Worm (Caenorhabditis elegans): ENCODE measurements around the gene asps-1.

- TF ChIP-seq ceh-14 (tag; optimal IDR thresholded peaks at IDR 0.05), result no peak
- TF ChIP-seq eyg-1 (tag; optimal IDR thresholded peaks at IDR 0.05), result no peak
- TF ChIP-seq hlh-30 (tag; optimal IDR thresholded peaks at IDR 0.05; ENCODE audit: insufficient read depth), result no peak
- no peak for TF ChIP-seq ahr-1 (tag; optimal IDR thresholded peaks at IDR 0.05)
- TF ChIP-seq F13H6.1 (tag; optimal IDR thresholded peaks at IDR 0.05), result no peak
- TF ChIP-seq pag-3 (tag; optimal IDR thresholded peaks at IDR 0.05; ENCODE audit: borderline replicate concordance), result no peak
- no peak for TF ChIP-seq syd-9 (tag; optimal IDR thresholded peaks at IDR 0.05)
Measured at ce11 chrV:10294549-10294948, 22.6 kb downstream of the asps-1 start, which contains the start of gene col-150.
